Worm (Caenorhabditis elegans) whole organism, late embryonic: ENCODE results near the gene W04B5.6.
"Not testable (repeated sequence)": the region's sequence is repeated elsewhere in the genome, so short reads cannot be mapped to it uniquely, and the experiment has no call there.

ENCODE experiments used
- C38D4.7 ChIP-seq: fragments of 200-800 bp; sonication (Bioruptor generic); optimal IDR thresholded peaks from 2 replicates; lab custom pipeline; 2018; ENCODE audit warnings: mild to moderate bottlenecking, missing genetic modification characterization, moderate library complexity, missing compliant biosample characterization
- K09A11.1 ChIP-seq: sonication (generic microtip); optimal IDR thresholded peaks from 2 replicates; lab custom pipeline; 2017; ENCODE audit warnings: antibody characterized with exemption, mild to moderate bottlenecking, missing genetic modification characterization, missing compliant biosample characterization; ENCODE audit not compliant: insufficient read depth
- ahr-1 ChIP-seq: sonication (generic microtip); optimal IDR thresholded peaks from 2 replicates; lab custom pipeline; 2016; ENCODE audit warnings: missing genetic modification characterization, missing compliant biosample characterization
- ceh-14 ChIP-seq: sonication (generic microtip); optimal IDR thresholded peaks from 2 replicates; lab custom pipeline; 2016; ENCODE audit warnings: missing genotype, missing genetic modification characterization, missing compliant biosample characterization
- ceh-19 ChIP-seq: fragments of 200-800 bp; sonication (Bioruptor generic); optimal IDR thresholded peaks from 2 replicates; lab custom pipeline; 2018; ENCODE audit warnings: mild to moderate bottlenecking, missing genetic modification characterization, missing compliant biosample characterization
- ceh-2 ChIP-seq: sonication (generic microtip); optimal IDR thresholded peaks from 2 replicates; lab custom pipeline; 2016; ENCODE audit warnings: missing genotype, missing genetic modification characterization, missing compliant biosample characterization
- ceh-22 ChIP-seq: sonication (generic microtip); optimal IDR thresholded peaks from 2 replicates; lab custom pipeline; 2017; ENCODE audit warnings: missing biosample characterization, missing genetic modification characterization
- ceh-24 ChIP-seq: sonication (generic microtip); optimal IDR thresholded peaks from 2 replicates; lab custom pipeline; 2016; ENCODE audit warnings: mild to moderate bottlenecking, missing genetic modification characterization, missing compliant biosample characterization
- ceh-31 ChIP-seq: sonication (generic microtip); optimal IDR thresholded peaks from 2 replicates; lab custom pipeline; 2016; ENCODE audit warnings: missing genetic modification characterization, missing compliant biosample characterization
- ceh-34 ChIP-seq: sonication (generic microtip); optimal IDR thresholded peaks from 2 replicates; lab custom pipeline; 2016; ENCODE audit warnings: mild to moderate bottlenecking, missing genetic modification characterization, missing compliant biosample characterization
- ceh-45 ChIP-seq: fragments of 200-800 bp; sonication (Bioruptor generic); IDR thresholded peaks from 2 replicates; pipeline ENCODE4 v1.3.6; 2022; ENCODE audit warnings: missing genetic modification reagents, missing genetic modification characterization, missing compliant biosample characterization
- ceh-48 ChIP-seq: sonication (generic microtip); optimal IDR thresholded peaks from 2 replicates; lab custom pipeline; 2016; ENCODE audit warnings: missing genetic modification characterization, inconsistent platforms, missing compliant biosample characterization
- ceh-9 ChIP-seq: sonication (generic microtip); optimal IDR thresholded peaks from 2 replicates; lab custom pipeline; 2016; ENCODE audit warnings: mild to moderate bottlenecking, missing genetic modification characterization, inconsistent platforms, missing compliant biosample characterization
- dve-1 ChIP-seq: sonication (generic microtip); optimal IDR thresholded peaks from 2 replicates; lab custom pipeline; 2017; ENCODE audit warnings: antibody characterized with exemption, mild to moderate bottlenecking, missing genetic modification characterization, missing compliant biosample characterization
- elt-4 ChIP-seq: sonication (generic microtip); optimal IDR thresholded peaks from 2 replicates; lab custom pipeline; 2016; ENCODE audit warnings: missing genetic modification characterization, missing compliant biosample characterization
- eyg-1 ChIP-seq: sonication (generic microtip); optimal IDR thresholded peaks from 2 replicates; lab custom pipeline; 2016; ENCODE audit warnings: missing genotype, missing genetic modification characterization, missing compliant biosample characterization
- fax-1 ChIP-seq: sonication (generic microtip); optimal IDR thresholded peaks from 2 replicates; lab custom pipeline; 2016; ENCODE audit warnings: missing genotype, missing genetic modification characterization, missing compliant biosample characterization
- fkh-10 ChIP-seq: fragments of 150-350 bp; optimal IDR thresholded peaks from 2 replicates; lab custom pipeline; 2014; ENCODE audit warnings: missing biosample characterization, missing genetic modification reagents, missing genetic modification characterization
- gmeb-2 ChIP-seq: sonication (generic microtip); optimal IDR thresholded peaks from 2 replicates; lab custom pipeline; 2016; ENCODE audit warnings: missing genetic modification characterization, inconsistent platforms, missing compliant biosample characterization
- hlh-6 ChIP-seq: sonication (generic microtip); optimal IDR thresholded peaks from 2 replicates; lab custom pipeline; 2016; ENCODE audit warnings: missing genotype, missing genetic modification characterization, missing compliant biosample characterization
- hlh-8 ChIP-seq: sonication (generic microtip); optimal IDR thresholded peaks from 2 replicates; lab custom pipeline; 2016; ENCODE audit warnings: missing genotype, missing genetic modification characterization, missing compliant biosample characterization
- lim-6 ChIP-seq: sonication (generic microtip); optimal IDR thresholded peaks from 2 replicates; lab custom pipeline; 2016; ENCODE audit warnings: missing genetic modification characterization, missing compliant biosample characterization
- lin-11 ChIP-seq: fragments of 200-800 bp; sonication (Bioruptor generic); optimal IDR thresholded peaks from 2 replicates; lab custom pipeline; 2018; ENCODE audit warnings: mild to moderate bottlenecking, missing genetic modification characterization, missing compliant biosample characterization
- mec-3 ChIP-seq: sonication (generic microtip); optimal IDR thresholded peaks from 2 replicates; lab custom pipeline; 2016; ENCODE audit warnings: borderline replicate concordance, missing genetic modification characterization, missing compliant biosample characterization
- nfya-1 ChIP-seq: sonication (generic microtip); optimal IDR thresholded peaks from 2 replicates; lab custom pipeline; 2017; ENCODE audit warnings: missing genetic modification characterization, mild to moderate bottlenecking, missing compliant biosample characterization, antibody characterized with exemption, moderate library complexity
- nhr-11 ChIP-seq: fragments of 150-350 bp; optimal IDR thresholded peaks from 2 replicates; lab custom pipeline; 2014; ENCODE audit warnings: missing biosample characterization, missing genetic modification characterization
- nhr-232 ChIP-seq: sonication (generic microtip); optimal IDR thresholded peaks from 2 replicates; lab custom pipeline; 2016; ENCODE audit warnings: missing genetic modification characterization, missing compliant biosample characterization
- odd-2 ChIP-seq: sonication (generic microtip); optimal IDR thresholded peaks from 2 replicates; lab custom pipeline; 2017; ENCODE audit warnings: antibody characterized with exemption, mild to moderate bottlenecking, missing genetic modification characterization, missing compliant biosample characterization
- pag-3 ChIP-seq: sonication (generic microtip); optimal IDR thresholded peaks from 2 replicates; lab custom pipeline; 2016; ENCODE audit warnings: missing compliant biosample characterization, missing genetic modification characterization, borderline replicate concordance
- rnt-1 ChIP-seq: sonication (generic microtip); optimal IDR thresholded peaks from 2 replicates; lab custom pipeline; 2016; ENCODE audit warnings: missing genetic modification characterization, missing compliant biosample characterization
- sox-2 ChIP-seq: fragments of 200-800 bp; sonication (Bioruptor generic); IDR thresholded peaks from 2 replicates; pipeline ENCODE4 v1.3.6; 2022; ENCODE audit warnings: missing genetic modification reagents, missing genetic modification characterization, missing compliant biosample characterization
- sox-4 ChIP-seq: sonication (generic microtip); optimal IDR thresholded peaks from 2 replicates; lab custom pipeline; 2017; ENCODE audit warnings: mild to moderate bottlenecking, missing genetic modification characterization, inconsistent platforms, missing compliant biosample characterization
- syd-9 ChIP-seq: sonication (generic microtip); optimal IDR thresholded peaks from 2 replicates; lab custom pipeline; 2016; ENCODE audit warnings: mild to moderate bottlenecking, missing genetic modification characterization, moderate library complexity, missing compliant biosample characterization
- tbx-2 ChIP-seq: sonication (generic microtip); optimal IDR thresholded peaks from 2 replicates; lab custom pipeline; 2016; ENCODE audit warnings: missing genetic modification characterization, missing compliant biosample characterization
- tbx-7 ChIP-seq: sonication (generic microtip); optimal IDR thresholded peaks from 2 replicates; lab custom pipeline; 2016; ENCODE audit warnings: missing genotype, missing genetic modification characterization, missing compliant biosample characterization
- unc-42 ChIP-seq: sonication (generic microtip); optimal IDR thresholded peaks from 2 replicates; lab custom pipeline; 2016; ENCODE audit warnings: missing genotype, missing genetic modification characterization, missing compliant biosample characterization
- unc-55 ChIP-seq: sonication (generic microtip); optimal IDR thresholded peaks from 2 replicates; lab custom pipeline; 2017; ENCODE audit warnings: missing biosample characterization, missing genetic modification reagents, missing genetic modification characterization
- unc-86 ChIP-seq: sonication (generic microtip); optimal IDR thresholded peaks from 2 replicates; lab custom pipeline; 2016; ENCODE audit warnings: missing genetic modification characterization, missing compliant biosample characterization
- zip-5 ChIP-seq: sonication (generic microtip); optimal IDR thresholded peaks from 2 replicates; lab custom pipeline; 2016; ENCODE audit warnings: missing genetic modification characterization, missing compliant biosample characterization

Gene W04B5.6

ce11 chrIII:2454757-2455306 lies 19.6 kb upstream of the W04B5.6 start, which contains the start of gene nhr-121:
Gene nhr-121, minus strand, starts transcription at chrIII:2454807.
- TF ChIP-seq ceh-34 (tag; lab: Kevin White, UChicago) = no peak
- no peak for TF ChIP-seq fkh-10 (GFP tag; lab: Kevin White, UChicago)
- no peak for TF ChIP-seq rnt-1 (tag; lab: Kevin White, UChicago)
- TF ChIP-seq unc-55 (GFP tag; lab: Kevin White, UChicago) = no peak
- TF ChIP-seq lim-6 = no peak

- TF ChIP-seq ceh-45 = no peak
Observed at ce11 chrIII:2445574-2446259, 10.4 kb upstream of the W04B5.6 start, which contains the start of the genes E02H9.7 and klo-2. Gene E02H9.7, minus strand, starts transcription at chrIII:2445674. Gene klo-2, plus strand, starts transcription at chrIII:2446209.

ce11 chrIII:2438543-2438942 lies 3.3 kb upstream of the W04B5.6 start, which contains the start of gene E02H9.13:
Gene E02H9.13, minus strand, starts transcription at chrIII:2438741.
- TF ChIP-seq ceh-48 = peak; percentile 89
- TF ChIP-seq tbx-2 (tag; lab: Kevin White, UChicago) = no peak
- TF ChIP-seq, all 69 proteins: peak for 1

- not testable (repeated sequence) for TF ChIP-seq ceh-14 (tag; lab: Kevin White, UChicago); ceh-34 (tag; lab: Kevin White, UChicago); fkh-10 (GFP tag; lab: Kevin White, UChicago)
Observed at ce11 chrIII:2435805-2436204, 532 bp upstream of the W04B5.6 start, which contains the start of gene E02H9.6. Gene E02H9.6, plus strand, starts transcription at chrIII:2436105.

- TF ChIP-seq ceh-2 (tag; lab: Kevin White, UChicago) (no peak), C38D4.7 (GFP tag; lab: Kevin White, UChicago) (no peak), nhr-232 (tag; lab: Kevin White, UChicago) (no peak), sox-4 (tag; lab: Kevin White, UChicago) (no peak), tbx-2 (tag; lab: Kevin White, UChicago) (no peak), gmeb-2 (tag; lab: Kevin White, UChicago) (no peak), odd-2 (no peak), elt-4 (no peak), mec-3 (tag; lab: Kevin White, UChicago) (no peak), rnt-1 (tag; lab: Kevin White, UChicago) (no peak), syd-9 (tag; lab: Kevin White, UChicago) (no peak)
Observed at ce11 chrIII:2432925-2433324, 2.3 kb downstream of the W04B5.6 start.

- no peak for TF ChIP-seq fax-1
- no peak for TF ChIP-seq pag-3
- TF ChIP-seq ceh-45 = no peak
- TF ChIP-seq dve-1 (tag; lab: Kevin White, UChicago) = no peak
- TF ChIP-seq tbx-2 (tag; lab: Kevin White, UChicago) = peak; percentile 17
- TF ChIP-seq nhr-11 (tag; lab: Kevin White, UChicago) = no peak
- no peak for TF ChIP-seq K09A11.1 (tag; lab: Kevin White, UChicago)
- TF ChIP-seq hlh-6 (tag; lab: Kevin White, UChicago) = no peak
- TF ChIP-seq eyg-1 (tag; lab: Kevin White, UChicago) = no peak
- TF ChIP-seq zip-5 (tag; lab: Kevin White, UChicago) = no peak
- no peak for TF ChIP-seq sox-2 (GFP tag; lab: Robert Waterston, UW)
- no peak for TF ChIP-seq ceh-24 (tag; lab: Kevin White, UChicago)
- TF ChIP-seq unc-42 (tag; lab: Kevin White, UChicago) = peak; percentile 11
- TF ChIP-seq ceh-48 = peak; percentile 76
- no peak for TF ChIP-seq ceh-9 (tag; lab: Kevin White, UChicago)
- no peak for TF ChIP-seq lin-11 (tag; lab: Kevin White, UChicago)
- TF ChIP-seq unc-86 (tag; lab: Kevin White, UChicago) = no peak
- TF ChIP-seq ceh-2 (tag; lab: Kevin White, UChicago) = no peak
- peak; percentile 52 for TF ChIP-seq unc-55 (GFP tag; lab: Kevin White, UChicago)
- TF ChIP-seq nfya-1 (tag; lab: Kevin White, UChicago) = peak; percentile 40
- no peak for TF ChIP-seq hlh-8 (tag; lab: Kevin White, UChicago)
- TF ChIP-seq tbx-7 (tag; lab: Kevin White, UChicago) = no peak
- TF ChIP-seq ahr-1 (tag; lab: Kevin White, UChicago) = no peak
- no peak for TF ChIP-seq ceh-22
- TF ChIP-seq ceh-31 (tag; lab: Kevin White, UChicago) = peak; percentile 50
- no peak for TF ChIP-seq ceh-19 (GFP tag; lab: Kevin White, UChicago)
Observed at ce11 chrIII:2426122-2426521, 9.2 kb downstream of the W04B5.6 start, which contains the start of gene W04B5.8. Gene W04B5.8, plus strand, starts transcription at chrIII:2426316.
